Worm (Caenorhabditis elegans): ENCODE data around the gene C15C7.6.
A peak's percentile ranks its signal among the peaks of the same experiment; 100 is the strongest.

Gene C15C7.6

DNA sequence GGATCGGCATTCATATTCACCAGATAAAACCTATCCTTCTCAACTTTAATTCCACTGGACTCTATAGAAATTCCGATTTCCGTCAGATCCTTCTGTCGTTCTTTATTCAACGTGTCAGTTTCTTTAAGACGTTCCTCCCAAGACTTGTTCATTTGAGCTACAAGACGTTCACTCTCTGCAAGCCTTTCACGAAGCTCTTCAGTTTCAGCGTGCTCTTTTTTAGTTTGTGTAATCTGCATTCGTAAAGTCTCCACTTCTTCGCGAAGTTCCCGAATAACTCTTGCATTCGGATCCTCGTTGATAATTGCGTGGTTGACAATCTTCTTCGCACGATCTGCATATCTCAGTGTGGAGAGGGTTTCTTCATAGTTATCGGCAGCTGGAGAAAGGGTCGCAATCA, 6.4 kb upstream of the C15C7.6 start:
- TF ChIP-seq ceh-39 (tag; optimal IDR thresholded peaks at IDR 0.05) (no peak), nhr-237 (tag; optimal IDR thresholded peaks at IDR 0.05) (no peak), lin-32 (GFP tag; optimal IDR thresholded peaks at IDR 0.05) (no peak), mls-2 (tag; optimal IDR thresholded peaks at IDR 0.05) (no peak), ham-2 (GFP tag; optimal IDR thresholded peaks at IDR 0.05) (no peak), tbx-8 (GFP tag; optimal IDR thresholded peaks at IDR 0.05) (no peak), sem-2 (GFP tag; optimal IDR thresholded peaks at IDR 0.05) (no peak), unc-39 (tag; optimal IDR thresholded peaks at IDR 0.05) (no peak), ceh-83 (GFP tag; optimal IDR thresholded peaks at IDR 0.05) (no peak), snpc-4 (tag; optimal IDR thresholded peaks at IDR 0.05) (no peak), zip-8 (tag; optimal IDR thresholded peaks at IDR 0.05) (no peak), nhr-12 (tag; optimal IDR thresholded peaks at IDR 0.05) (no peak), ztf-11 (tag; optimal IDR thresholded peaks at IDR 0.05) (no peak), ces-1 (GFP tag; optimal IDR thresholded peaks at IDR 0.05) (no peak), cnd-1 (tag; optimal IDR thresholded peaks at IDR 0.05) (no peak), bed-3 (GFP tag; optimal IDR thresholded peaks at IDR 0.05) (no peak), M03D4.4 (tag; optimal IDR thresholded peaks at IDR 0.05) (no peak), lsy-2 (tag; optimal IDR thresholded peaks at IDR 0.05) (no peak)

- TF ChIP-seq bed-3 (GFP tag; optimal IDR thresholded peaks at IDR 0.05) (no peak), ces-1 (GFP tag; optimal IDR thresholded peaks at IDR 0.05) (no peak), unc-39 (tag; optimal IDR thresholded peaks at IDR 0.05) (no peak), ceh-43 (GFP tag; optimal IDR thresholded peaks at IDR 0.05) (no peak), ztf-11 (tag; optimal IDR thresholded peaks at IDR 0.05) (no peak), mab-5 (tag; optimal IDR thresholded peaks at IDR 0.05) (no peak), unc-120 (tag; optimal IDR thresholded peaks at IDR 0.05; ENCODE audit: poor library complexity, severe bottlenecking) (no peak), lsy-2 (tag; optimal IDR thresholded peaks at IDR 0.05) (no peak), sptf-1 (tag; optimal IDR thresholded peaks at IDR 0.05) (no peak), mep-1 (tag; optimal IDR thresholded peaks at IDR 0.05) (no peak), M03D4.4 (tag; optimal IDR thresholded peaks at IDR 0.05) (no peak)
Observed at ce11 chrX:3165569-3165968, 4.8 kb downstream of the C15C7.6 start, which contains the start of gene pfut-1. Gene pfut-1 (plus strand): TSS chrX:3165826.

DNA sequence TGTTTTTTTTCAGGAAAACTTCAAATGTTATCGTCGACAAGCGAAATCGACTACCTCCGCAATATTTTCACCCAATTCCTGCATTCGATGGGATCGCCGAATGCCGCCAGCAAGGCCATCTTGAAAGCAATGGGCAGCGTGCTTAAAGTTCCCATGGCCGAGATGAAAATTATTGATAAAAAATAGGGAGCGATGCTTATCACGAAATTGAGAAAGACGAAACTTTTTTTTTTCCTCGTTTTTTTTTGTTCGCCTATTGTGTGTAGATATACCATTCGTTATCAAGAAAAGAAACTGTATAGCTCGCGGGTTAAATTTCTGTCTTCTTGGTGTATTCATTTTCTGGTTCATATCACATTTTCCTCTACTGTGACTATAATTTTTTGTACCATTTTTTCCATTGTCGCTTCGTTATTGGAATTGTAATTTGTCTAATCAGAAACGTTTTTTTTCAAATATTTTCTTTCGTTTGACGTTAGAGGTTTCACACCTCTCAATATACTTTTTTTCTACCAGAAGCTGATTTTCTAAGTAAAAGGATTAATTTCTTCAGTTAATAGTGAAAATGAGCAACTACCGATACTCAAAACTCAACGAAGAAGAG, 6.3 kb downstream of the C15C7.6 start, which contains the start of gene syx-6:
Gene syx-6 (plus strand): TSS at position 554 of the 604 bp plus-strand sequence.
- TF ChIP-seq ces-1 (GFP tag; optimal IDR thresholded peaks at IDR 0.05) (no peak), ceh-39 (tag; optimal IDR thresholded peaks at IDR 0.05) (no peak), lin-13 (tag; optimal IDR thresholded peaks at IDR 0.05) (no peak), unc-62 (GFP tag; optimal IDR thresholded peaks at IDR 0.05) (no peak), drap-1 (GFP tag; optimal IDR thresholded peaks at IDR 0.05) (no peak), elt-3 (tag; optimal IDR thresholded peaks at IDR 0.05) (no peak), nhr-2 (tag; optimal IDR thresholded peaks at IDR 0.05) (no peak), M03D4.4 (tag; optimal IDR thresholded peaks at IDR 0.05) (no peak), ham-2 (GFP tag; optimal IDR thresholded peaks at IDR 0.05) (no peak), lsy-2 (tag; optimal IDR thresholded peaks at IDR 0.05) (no peak), bed-3 (GFP tag; optimal IDR thresholded peaks at IDR 0.05) (no peak), unc-39 (tag; optimal IDR thresholded peaks at IDR 0.05) (no peak), sem-2 (GFP tag; optimal IDR thresholded peaks at IDR 0.05) (no peak), ztf-11 (tag; optimal IDR thresholded peaks at IDR 0.05) (no peak), tbx-8 (GFP tag; optimal IDR thresholded peaks at IDR 0.05) (no peak), mep-1 (tag; optimal IDR thresholded peaks at IDR 0.05) (no peak), snpc-4 (tag; optimal IDR thresholded peaks at IDR 0.05) (no peak), cnd-1 (tag; optimal IDR thresholded peaks at IDR 0.05) (no peak), zip-8 (tag; optimal IDR thresholded peaks at IDR 0.05) (no peak), flh-1 (GFP tag; optimal IDR thresholded peaks at IDR 0.05) (no peak)

DNA sequence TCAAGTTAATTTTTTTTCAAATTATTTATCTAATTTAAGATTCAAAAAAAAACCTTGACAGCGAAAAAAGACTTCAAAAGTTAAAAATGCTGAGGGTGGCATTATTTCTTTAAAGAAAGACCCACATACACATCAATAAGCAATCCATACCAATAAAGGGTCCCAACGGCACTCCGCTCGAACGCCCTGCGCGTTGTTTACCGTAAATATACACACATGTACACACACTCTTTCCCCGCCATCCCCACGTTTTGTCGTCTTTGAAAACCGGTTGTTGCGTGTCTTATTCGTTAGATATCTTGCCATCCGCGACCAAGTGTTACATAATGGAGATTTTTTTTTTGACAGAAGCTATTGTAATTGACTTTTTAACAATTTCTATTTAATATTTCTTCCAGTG, 10.8 kb downstream of the C15C7.6 start, which contains the start of gene gcc-1:
Gene gcc-1 (plus strand): TSS at position 399 of the 400 bp plus-strand sequence.
- TF ChIP-seq bed-3 (GFP tag; optimal IDR thresholded peaks at IDR 0.05) (no peak), elt-1 (tag; optimal IDR thresholded peaks at IDR 0.05; ENCODE audit: borderline replicate concordance, insufficient read depth) (no peak), mep-1 (tag; optimal IDR thresholded peaks at IDR 0.05) (peak; percentile 25), lsy-2 (tag; optimal IDR thresholded peaks at IDR 0.05) (peak; percentile 46), ces-1 (GFP tag; optimal IDR thresholded peaks at IDR 0.05) (peak; percentile 24), lin-13 (tag; optimal IDR thresholded peaks at IDR 0.05) (peak; percentile 2), mab-5 (tag; optimal IDR thresholded peaks at IDR 0.05) (no peak), unc-120 (tag; optimal IDR thresholded peaks at IDR 0.05; ENCODE audit: poor library complexity, severe bottlenecking) (peak; percentile 51), zip-8 (tag; optimal IDR thresholded peaks at IDR 0.05) (no peak), lin-32 (GFP tag; optimal IDR thresholded peaks at IDR 0.05) (no peak), hlh-1 (tag; optimal IDR thresholded peaks at IDR 0.05) (peak; percentile 33), pha-4 (tag; optimal IDR thresholded peaks at IDR 0.05) (peak; percentile 77), ceh-83 (GFP tag; optimal IDR thresholded peaks at IDR 0.05) (no peak)

Data from whole organism, mixed stage, embryonic.